Worm (Caenorhabditis elegans) whole organism, L4 larva: ENCODE results near the gene F13A2.5.

Experiments used
- fkh-10 ChIP-seq: fragments of 150-350 bp; optimal IDR thresholded peaks from 2 replicates; lab custom pipeline; 2014; ENCODE audit warnings: missing biosample characterization, missing genetic modification reagents, missing genetic modification characterization
- lin-38 ChIP-seq: fragments of 200-800 bp; sonication (Bioruptor generic); IDR thresholded peaks from 2 replicates; pipeline ENCODE4 v1.3.6; 2022; ENCODE audit warnings: missing genetic modification reagents, missing genetic modification characterization, missing compliant biosample characterization
- lsy-2 ChIP-seq, 2 experiments: fragments of 150-350 bp in 1 of 2; sonication (generic microtip) in 1 of 2; optimal IDR thresholded peaks; 2 replicates each; lab custom pipeline; 2014 to 2017; ENCODE audit warnings: missing biosample characterization in 2 of 2, missing genetic modification characterization in 2 of 2
- nhr-11 ChIP-seq: fragments of 150-350 bp; optimal IDR thresholded peaks from 2 replicates; lab custom pipeline; 2014; ENCODE audit warnings: missing biosample characterization, missing genetic modification characterization
- nhr-237 ChIP-seq: sonication (generic microtip); optimal IDR thresholded peaks from 2 replicates; lab custom pipeline; 2017; ENCODE audit warnings: missing biosample characterization, missing genetic modification characterization
- zip-2 ChIP-seq: fragments of 150-350 bp; optimal IDR thresholded peaks from 2 replicates; lab custom pipeline; 2014; ENCODE audit warnings: missing biosample characterization, missing genetic modification characterization

DNA sequence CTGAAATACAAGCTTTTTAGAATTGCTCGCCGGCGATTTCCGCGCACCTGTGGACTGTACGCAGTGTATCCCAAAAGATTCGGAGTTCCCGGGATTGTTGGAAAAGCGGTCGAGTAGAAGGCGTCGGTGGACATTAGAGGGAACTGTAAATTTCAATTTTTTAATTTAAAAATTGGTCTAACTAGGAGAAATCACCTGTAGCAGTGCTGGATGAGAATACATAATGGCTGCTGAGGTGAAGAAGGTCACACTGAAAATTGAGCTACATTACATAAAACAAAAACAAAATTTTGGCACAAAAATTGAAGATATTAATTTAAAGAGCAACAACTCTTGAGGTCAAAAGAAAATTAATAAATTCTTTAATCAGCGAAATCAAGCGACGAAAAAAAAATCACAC is 27.1 kb downstream of the F13A2.5 start, which contains the start of gene neg-1:
- TF ChIP-seq zip-2 (tag; lab: Kevin White, UChicago) (no peak), nhr-11 (tag; lab: Kevin White, UChicago) (no peak), lsy-2 (tag; optimal IDR thresholded peaks at IDR 0.05; lab: Kevin White, UChicago) (no peak), nhr-237 (tag; lab: Kevin White, UChicago) (no peak), lin-38 (GFP tag; lab: Robert Waterston, UW) (no peak), fkh-10 (GFP tag; lab: Kevin White, UChicago) (no peak)
